Worm (Caenorhabditis elegans) whole organism, midembryonic: ENCODE data around the gene cpt-3.

Source experiments
- cog-1 ChIP-seq: sonication (generic microtip); optimal IDR thresholded peaks from 2 replicates; lab custom pipeline; 2016; ENCODE audit warnings: missing genetic modification characterization, missing compliant biosample characterization
- flt-1 ChIP-seq: fragments of 200-800 bp; sonication (Bioruptor generic); IDR thresholded peaks from 2 replicates; pipeline ENCODE4 v1.3.6; 2022; ENCODE audit warnings: missing genetic modification characterization, missing compliant biosample characterization
- klf-2 ChIP-seq: fragments of 200-800 bp; sonication (Bioruptor generic); conservative IDR thresholded peaks from 2 replicates; pipeline ENCODE4 v1.3.6; 2022; ENCODE audit warnings: missing genetic modification reagents, missing genetic modification characterization, missing compliant biosample characterization
- tab-1 ChIP-seq: fragments of 200-800 bp; sonication (Bioruptor generic); IDR thresholded peaks from 2 replicates; pipeline ENCODE4 v1.3.6; 2022; ENCODE audit warnings: missing genetic modification characterization, missing compliant biosample characterization

- TF ChIP-seq tab-1 (GFP tag; lab: Robert Waterston, UW) (no peak), cog-1 (tag; lab: Kevin White, UChicago) (no peak), klf-2 (GFP tag; lab: Robert Waterston, UW) (no peak), flt-1 (no peak)
Observed at ce11 chrIII:2092409-2092808, 9.8 kb downstream of the cpt-3 start, which contains the start of gene Y48G9A.9.
